Worm (Caenorhabditis elegans) whole organism, L1 larva: ENCODE results near the gene rsp-4.

Source experiments
- C04F5.9 ChIP-seq: sonication (generic microtip); optimal IDR thresholded peaks from 2 replicates; lab custom pipeline; 2016; ENCODE audit warnings: missing genetic modification characterization, missing compliant biosample characterization
- C16A3.4 ChIP-seq: fragments of 150-350 bp; optimal IDR thresholded peaks from 2 replicates; lab custom pipeline; 2014; ENCODE audit warnings: missing biosample characterization, missing genetic modification characterization
- C34B4.2 ChIP-seq: sonication (generic microtip); optimal IDR thresholded peaks from 2 replicates; lab custom pipeline; 2017; ENCODE audit warnings: mild to moderate bottlenecking, missing genetic modification characterization, missing compliant biosample characterization
- Y116A8C.19 ChIP-seq: sonication (generic microtip); optimal IDR thresholded peaks from 2 replicates; lab custom pipeline; 2016; ENCODE audit warnings: missing compliant biosample characterization, missing genetic modification characterization, borderline replicate concordance
- alr-1 ChIP-seq: fragments of 200-800 bp; sonication (Bioruptor generic); optimal IDR thresholded peaks from 2 replicates; lab custom pipeline; 2018; ENCODE audit warnings: borderline replicate concordance, mild to moderate bottlenecking, missing genetic modification characterization, missing compliant biosample characterization
- aly-2 ChIP-seq: fragments of 150-350 bp; optimal IDR thresholded peaks from 2 replicates; lab custom pipeline; 2014; ENCODE audit warnings: missing biosample characterization, missing genetic modification characterization
- ama-1 ChIP-seq: fragments of 150-350 bp; optimal IDR thresholded peaks from 2 replicates; lab custom pipeline; 2014
- ceh-82 ChIP-seq, 3 experiments: fragments of 150-350 bp in 1 of 3; sonication (generic microtip) in 2 of 3; optimal IDR thresholded peaks; 2 replicates each; lab custom pipeline; 2014 to 2017; ENCODE audit warnings: missing biosample characterization in 3 of 3, missing genetic modification characterization in 3 of 3
- dpl-1 ChIP-seq, 3 experiments: fragments of 150-350 bp in 2 of 3; sonication (generic microtip) in 1 of 3; optimal IDR thresholded peaks; 2 replicates each; lab custom pipeline; 2014 to 2017; ENCODE audit warnings: missing biosample characterization in 3 of 3, missing genetic modification characterization in 3 of 3, missing genetic modification reagents in 3 of 3
- elt-2 ChIP-seq: sonication (generic microtip); optimal IDR thresholded peaks from 2 replicates; lab custom pipeline; 2016; ENCODE audit warnings: missing genetic modification characterization, mild to moderate bottlenecking, inconsistent platforms, missing compliant biosample characterization, missing genetic modification reagents
- elt-3 ChIP-seq, 6 experiments: fragments of 150-350 bp in 1 of 6; sonication (generic microtip); optimal IDR thresholded peaks; 2 replicates each; lab custom pipeline; 2017 to 2018; ENCODE audit warnings: missing biosample characterization in 6 of 6, missing genetic modification characterization in 6 of 6, inconsistent platforms in 1 of 6
- ets-5 ChIP-seq: fragments of 200-800 bp; sonication (Bioruptor generic); IDR thresholded peaks from 2 replicates; pipeline ENCODE4 v1.3.6; 2022; ENCODE audit warnings: missing genetic modification characterization, missing compliant biosample characterization
- hlh-4 ChIP-seq: sonication (generic microtip); optimal IDR thresholded peaks from 2 replicates; lab custom pipeline; 2016; ENCODE audit warnings: mild to moderate bottlenecking, missing genetic modification characterization, missing compliant biosample characterization
- hpl-2 ChIP-seq: fragments of 150-350 bp; optimal IDR thresholded peaks from 2 replicates; lab custom pipeline; 2014; ENCODE audit warnings: missing biosample characterization, missing genetic modification reagents, missing genetic modification characterization
- irx-1 ChIP-seq: sonication (generic microtip); optimal IDR thresholded peaks from 2 replicates; lab custom pipeline; 2016; ENCODE audit warnings: missing genetic modification characterization, missing compliant biosample characterization
- isw-1 ChIP-seq: fragments of 200-800 bp; sonication (Bioruptor generic); IDR thresholded peaks from 2 replicates; pipeline ENCODE4 v1.3.6; 2022; ENCODE audit warnings: missing genetic modification characterization, missing compliant biosample characterization
- jun-1 ChIP-seq: fragments of 150-350 bp; optimal IDR thresholded peaks from 2 replicates; lab custom pipeline; 2014; ENCODE audit warnings: missing biosample characterization, missing genetic modification reagents, missing genetic modification characterization
- lin-14 ChIP-seq: fragments of 200-800 bp; sonication (Bioruptor generic); optimal IDR thresholded peaks from 2 replicates; lab custom pipeline; 2018; ENCODE audit warnings: mild to moderate bottlenecking, missing genetic modification characterization, moderate library complexity, missing compliant biosample characterization
- lin-15B ChIP-seq: fragments of 150-350 bp; sonication (generic microtip); optimal IDR thresholded peaks from 3 replicates; lab custom pipeline; 2014; ENCODE audit warnings: missing biosample characterization, missing genetic modification characterization
- lin-35 ChIP-seq, 2 experiments: fragments of 150-350 bp; optimal IDR thresholded peaks; 2 replicates each; lab custom pipeline; 2014; ENCODE audit warnings: missing biosample characterization in 2 of 2, missing genetic modification characterization in 2 of 2, missing genetic modification reagents in 2 of 2
- lir-3 ChIP-seq: sonication (generic microtip); optimal IDR thresholded peaks from 2 replicates; lab custom pipeline; 2016; ENCODE audit warnings: mild to moderate bottlenecking, missing genetic modification characterization, moderate library complexity, missing compliant biosample characterization; ENCODE audit not compliant: poor library complexity
- mab-9 ChIP-seq: fragments of 200-800 bp; sonication (Bioruptor generic); IDR thresholded peaks from 2 replicates; pipeline ENCODE4 v1.3.6; 2022; ENCODE audit warnings: missing genetic modification reagents, missing genetic modification characterization, missing compliant biosample characterization
- mdl-1 ChIP-seq, 2 experiments: fragments of 150-350 bp; optimal IDR thresholded peaks; 2 replicates each; lab custom pipeline; 2014 to 2017; ENCODE audit warnings: missing biosample characterization in 2 of 2, missing genetic modification characterization in 2 of 2, inconsistent platforms in 1 of 2
- mef-2 ChIP-seq: fragments of 150-350 bp; optimal IDR thresholded peaks from 2 replicates; lab custom pipeline; 2014; ENCODE audit warnings: missing biosample characterization, missing genetic modification characterization
- nhr-20 ChIP-seq: sonication (generic microtip); optimal IDR thresholded peaks from 2 replicates; lab custom pipeline; 2016; ENCODE audit warnings: mild to moderate bottlenecking, missing genetic modification characterization, missing compliant biosample characterization
- nhr-47 ChIP-seq: sonication (generic microtip); optimal IDR thresholded peaks from 2 replicates; lab custom pipeline; 2016; ENCODE audit warnings: mild to moderate bottlenecking, missing genetic modification characterization, moderate library complexity, missing compliant biosample characterization
- nhr-71 ChIP-seq: sonication (generic microtip); optimal IDR thresholded peaks from 2 replicates; lab custom pipeline; 2016; ENCODE audit warnings: mild to moderate bottlenecking, missing genetic modification characterization, moderate library complexity, missing compliant biosample characterization
- nhr-76 ChIP-seq: sonication (generic microtip); optimal IDR thresholded peaks from 2 replicates; lab custom pipeline; 2017; ENCODE audit warnings: missing biosample characterization, missing genetic modification characterization
- nhr-85 ChIP-seq: sonication (generic microtip); peaks from one replicate; lab custom pipeline; 2016; ENCODE audit warnings: missing genetic modification characterization, inconsistent platforms, missing compliant biosample characterization
- nhr-90 ChIP-seq: sonication (generic microtip); optimal IDR thresholded peaks from 2 replicates; lab custom pipeline; 2016; ENCODE audit warnings: mild to moderate bottlenecking, missing genetic modification characterization, missing compliant biosample characterization; ENCODE audit not compliant: poor library complexity
- rnt-1 ChIP-seq: sonication (generic microtip); optimal IDR thresholded peaks from 2 replicates; lab custom pipeline; 2016; ENCODE audit warnings: mild to moderate bottlenecking, missing genetic modification characterization, moderate library complexity, missing compliant biosample characterization
- skn-1 ChIP-seq: fragments of 150-350 bp; optimal IDR thresholded peaks from 2 replicates; lab custom pipeline; 2014; ENCODE audit warnings: missing biosample characterization, missing genetic modification characterization
- snu-23 ChIP-seq: sonication (generic microtip); optimal IDR thresholded peaks from 2 replicates; lab custom pipeline; 2016; ENCODE audit warnings: missing genetic modification characterization, missing compliant biosample characterization
- sox-4 ChIP-seq: sonication (generic microtip); optimal IDR thresholded peaks from 2 replicates; lab custom pipeline; 2016; ENCODE audit warnings: missing genetic modification characterization, missing compliant biosample characterization
- sptf-1 ChIP-seq: fragments of 150-350 bp; optimal IDR thresholded peaks from 2 replicates; lab custom pipeline; 2014; ENCODE audit warnings: missing biosample characterization, missing genetic modification characterization
- swsn-7 ChIP-seq: sonication (generic microtip); optimal IDR thresholded peaks from 2 replicates; lab custom pipeline; 2016; ENCODE audit warnings: missing genetic modification characterization, missing compliant biosample characterization
- tbx-2 ChIP-seq: sonication (generic microtip); optimal IDR thresholded peaks from 2 replicates; lab custom pipeline; 2016; ENCODE audit warnings: missing genetic modification characterization, missing compliant biosample characterization
- unc-30 ChIP-seq: sonication (generic microtip); optimal IDR thresholded peaks from 2 replicates; lab custom pipeline; 2017; ENCODE audit warnings: missing biosample characterization, missing genetic modification characterization
- xbp-1 ChIP-seq: sonication (generic microtip); optimal IDR thresholded peaks from 2 replicates; lab custom pipeline; 2016; ENCODE audit warnings: missing genetic modification characterization, missing compliant biosample characterization
- zip-4 ChIP-seq: fragments of 200-800 bp; sonication (Bioruptor generic); optimal IDR thresholded peaks from 2 replicates; lab custom pipeline; 2018; ENCODE audit warnings: mild to moderate bottlenecking, missing genetic modification characterization, moderate library complexity, missing compliant biosample characterization

rsp-4 gene

DNA sequence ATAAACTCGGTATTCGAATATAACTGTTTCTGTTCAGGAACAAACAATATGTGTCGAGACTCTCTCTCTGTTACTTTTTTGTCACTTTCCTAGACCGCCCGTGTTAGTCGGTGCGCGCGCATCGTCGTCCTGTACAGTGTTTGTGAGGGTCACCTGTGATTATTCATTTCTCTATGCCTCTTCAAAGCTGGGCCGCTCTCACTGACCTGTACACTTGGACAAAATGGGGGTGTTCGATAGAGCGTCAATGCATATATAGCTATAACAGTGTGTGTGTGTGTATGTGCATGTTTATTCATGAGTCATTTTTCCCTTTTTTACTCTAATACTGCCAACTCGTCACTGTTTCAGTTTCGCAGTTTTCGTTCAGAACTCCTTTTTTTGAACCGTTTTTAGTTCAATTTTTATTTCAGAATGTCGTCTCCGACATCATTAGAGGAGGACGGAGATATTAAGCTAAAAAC is 9.0 kb downstream of the rsp-4 start, which contains the start of gene pkc-3 (continued):
- TF ChIP-seq skn-1 (peak; percentile 51), nhr-71 (tag; lab: Kevin White, UChicago) (peak; percentile 71), lin-35 (GFP tag; optimal IDR thresholded peaks at IDR 0.05; lab: Kevin White, UChicago) (peak; percentile 25 to 81), ceh-82 (tag; optimal IDR thresholded peaks at IDR 0.05; lab: Kevin White, UChicago) (peak in 1 of 3 experiments; percentile 17), ets-5 (GFP tag; lab: Robert Waterston, UW) (no peak), dpl-1 (GFP tag; optimal IDR thresholded peaks at IDR 0.05; lab: Kevin White, UChicago) (peak in 2 of 3 experiments; percentile 47 to 50), lir-3 (tag; lab: Kevin White, UChicago) (peak; percentile 12), ama-1 (peak; percentile 91), nhr-20 (peak; percentile 81), Y116A8C.19 (tag; lab: Kevin White, UChicago) (no peak), jun-1 (peak; percentile 20), irx-1 (tag; lab: Kevin White, UChicago) (peak; percentile 29), sox-4 (tag; lab: Kevin White, UChicago) (no peak), aly-2 (tag; lab: Kevin White, UChicago) (peak; percentile 11), mdl-1 (tag; optimal IDR thresholded peaks at IDR 0.05; lab: Kevin White, UChicago) (peak in 1 of 2 experiments; percentile 36), C16A3.4 (tag; lab: Kevin White, UChicago) (peak; percentile 60), isw-1 (GFP tag; lab: Robert Waterston, UW) (no peak), hlh-4 (tag; lab: Kevin White, UChicago) (no peak), nhr-47 (tag; lab: Kevin White, UChicago) (peak; percentile 37), zip-4 (GFP tag; lab: Kevin White, UChicago) (peak; percentile 18), swsn-7 (peak; percentile 50)

DNA sequence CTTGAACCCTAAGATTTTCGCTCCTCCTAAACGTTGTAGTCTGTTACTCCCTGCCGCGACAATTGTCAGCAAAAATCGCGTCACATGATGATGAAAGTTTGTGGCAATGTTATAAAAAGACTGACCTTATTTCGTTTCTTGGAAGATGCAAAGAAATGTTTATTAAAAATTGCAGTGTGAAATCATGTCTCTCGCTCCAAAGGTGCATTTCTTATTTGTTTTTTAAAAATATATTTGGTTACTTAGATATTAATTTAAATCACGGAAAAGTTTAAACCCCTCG is 10.5 kb downstream of the rsp-4 start:
- TF ChIP-seq skn-1 (peak; percentile 92), xbp-1 (tag; lab: Kevin White, UChicago) (peak; percentile 13), sptf-1 (no peak), hpl-2 (GFP tag; lab: Kevin White, UChicago) (no peak), elt-2 (no peak), elt-3 (tag; optimal IDR thresholded peaks at IDR 0.05; lab: Kevin White, UChicago) (peak in 1 of 6 experiments; percentile 37), nhr-47 (tag; lab: Kevin White, UChicago) (peak; percentile 22), lin-35 (GFP tag; optimal IDR thresholded peaks at IDR 0.05; lab: Kevin White, UChicago) (peak; percentile 13 to 47), snu-23 (GFP tag; lab: Kevin White, UChicago) (peak; percentile 35), swsn-7 (no peak), mab-9 (GFP tag; lab: Robert Waterston, UW) (no peak), nhr-20 (peak; percentile 60), hlh-4 (tag; lab: Kevin White, UChicago) (no peak), rnt-1 (tag; lab: Kevin White, UChicago) (peak; percentile 12), ama-1 (no peak), nhr-71 (tag; lab: Kevin White, UChicago) (peak; percentile 64), tbx-2 (tag; lab: Kevin White, UChicago) (no peak), C04F5.9 (no peak), C34B4.2 (tag; lab: Kevin White, UChicago) (no peak), nhr-90 (peak; percentile 25), dpl-1 (GFP tag; optimal IDR thresholded peaks at IDR 0.05; lab: Kevin White, UChicago) (peak in 1 of 3 experiments; percentile 16), mef-2 (tag; lab: Kevin White, UChicago) (no peak), unc-30 (no peak), lin-15B (tag; lab: Kevin White, UChicago) (no peak), nhr-76 (tag; lab: Kevin White, UChicago) (no peak), lin-14 (GFP tag; lab: Kevin White, UChicago) (peak; percentile 17), alr-1 (tag; lab: Kevin White, UChicago) (no peak), nhr-85 (peak; percentile 80)
